Worm (Caenorhabditis elegans) whole organism, L3 larva: ENCODE measurements around the gene unc-6.

ENCODE experiments used
- ZK546.5 ChIP-seq: sonication (generic microtip); optimal IDR thresholded peaks from 2 replicates; lab custom pipeline; 2017; ENCODE audit warnings: missing biosample characterization, missing genetic modification characterization
- aly-2 ChIP-seq: fragments of 150-350 bp; optimal IDR thresholded peaks from 2 replicates; lab custom pipeline; 2014; ENCODE audit warnings: missing biosample characterization, missing genetic modification characterization
- ama-1 ChIP-seq: fragments of 150-350 bp; optimal IDR thresholded peaks from 2 replicates; lab custom pipeline; 2018
- egl-27 ChIP-seq: sonication (generic microtip); optimal IDR thresholded peaks from 4 replicates; lab custom pipeline; 2017; ENCODE audit warnings: missing biosample characterization, missing genetic modification reagents, missing genetic modification characterization
- eor-1 ChIP-seq, 2 experiments: fragments of 150-350 bp; optimal IDR thresholded peaks; 2 replicates each; lab custom pipeline; 2014 to 2018; ENCODE audit warnings: missing biosample characterization in 2 of 2, missing genetic modification characterization in 2 of 2
- fkh-10 ChIP-seq: sonication (generic microtip); optimal IDR thresholded peaks from 2 replicates; lab custom pipeline; 2017; ENCODE audit warnings: missing biosample characterization, missing genetic modification reagents, missing genetic modification characterization
- lin-39 ChIP-seq: fragments of 150-350 bp; optimal IDR thresholded peaks from 2 replicates; lab custom pipeline; 2018; ENCODE audit warnings: missing biosample characterization, missing genetic modification reagents, missing genetic modification characterization
- nhr-12 ChIP-seq: fragments of 150-350 bp; optimal IDR thresholded peaks from 2 replicates; lab custom pipeline; 2014; ENCODE audit warnings: missing biosample characterization, missing genetic modification characterization
- nhr-237 ChIP-seq: fragments of 150-350 bp; optimal IDR thresholded peaks from 2 replicates; lab custom pipeline; 2014; ENCODE audit warnings: missing biosample characterization, missing genetic modification characterization
- nhr-28 ChIP-seq: fragments of 150-350 bp; optimal IDR thresholded peaks from 2 replicates; lab custom pipeline; 2014; ENCODE audit warnings: missing biosample characterization, missing genetic modification characterization
- nhr-76 ChIP-seq: fragments of 150-350 bp; sonication (generic microtip); optimal IDR thresholded peaks from 5 replicates; lab custom pipeline; 2014; ENCODE audit warnings: missing biosample characterization, missing genetic modification characterization
- pqm-1 ChIP-seq: fragments of 150-350 bp; optimal IDR thresholded peaks from 2 replicates; lab custom pipeline; 2017; ENCODE audit warnings: missing biosample characterization, missing genetic modification characterization, inconsistent platforms
- snpc-4 ChIP-seq: fragments of 150-350 bp; optimal IDR thresholded peaks from 2 replicates; lab custom pipeline; 2014; ENCODE audit warnings: missing biosample characterization, missing genetic modification characterization
- unc-39 ChIP-seq: sonication (generic microtip); optimal IDR thresholded peaks from 4 replicates; lab custom pipeline; 2017; ENCODE audit warnings: missing biosample characterization, missing genetic modification characterization

- TF ChIP-seq fkh-10 (GFP tag; lab: Kevin White, UChicago) (no peak), unc-39 (tag; lab: Kevin White, UChicago) (no peak), lin-39 (no peak), nhr-76 (tag; lab: Kevin White, UChicago) (no peak), pqm-1 (tag; lab: Kevin White, UChicago) (no peak), eor-1 (tag; optimal IDR thresholded peaks at IDR 0.05; lab: Kevin White, UChicago) (no peak), nhr-28 (tag; lab: Kevin White, UChicago) (no peak), aly-2 (no peak), nhr-237 (tag; lab: Kevin White, UChicago) (no peak), ama-1 (lab: Kevin White, UChicago) (no peak), egl-27 (tag; lab: Kevin White, UChicago) (no peak), nhr-12 (tag; lab: Kevin White, UChicago) (no peak), snpc-4 (tag; lab: Kevin White, UChicago) (no peak), ZK546.5 (tag; lab: Kevin White, UChicago) (no peak)
These were observed 52.2 kb downstream of the unc-6 start for ce11 chrX:6941711-6942110.
